2 fruit fly cellular contexts compared by ENCODE assay signal in the genomic region with DNA sequence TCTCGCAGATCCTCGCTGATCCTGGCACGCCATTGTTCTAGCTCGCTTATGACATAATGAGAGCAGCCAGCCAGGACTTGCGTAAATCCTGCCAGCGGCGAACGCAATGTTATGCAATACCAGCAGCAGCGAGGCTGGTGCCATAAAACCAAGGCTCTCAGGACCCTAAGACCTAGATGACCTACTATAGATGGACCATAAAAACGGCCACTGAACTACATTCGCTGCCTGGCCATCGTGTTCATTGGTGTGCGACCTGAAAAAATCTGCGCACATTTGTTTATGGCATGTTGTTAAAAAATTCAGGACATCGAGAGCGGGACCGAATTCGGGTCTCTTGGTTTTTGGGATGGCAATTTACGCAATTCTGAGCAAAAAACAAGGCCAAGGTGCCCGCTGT.
A peak's percentile ranks its signal among the peaks of the same experiment; 100 is the strongest.
TF ChIP-seq lines count a peak whose summit lies in the region.

No protein-coding gene starts in this region.

- no peak for TF ChIP-seq CTCF in whole organism, embryonic (GFP tag; optimal IDR thresholded peaks at IDR 0.05; lab: Kevin White, UChicago)

TF ChIP-seq in whole organism, embryonic, 481 proteins besides CTCF, POLR2A, EP300 and RAD21:
- TF ChIP-seq CG15479 (GFP tag; optimal IDR thresholded peaks at IDR 0.05; lab: Kevin White, UChicago) (peak; percentile 84), tgo (GFP tag; IDR thresholded peaks at IDR 0.05; lab: Robert Waterston, UW) (no peak), inv (GFP tag; IDR thresholded peaks at IDR 0.05; lab: Robert Waterston, UW; ENCODE audit: partially characterized antibody) (no peak), CG13287 (GFP tag; IDR thresholded peaks at IDR 0.05; lab: Robert Waterston, UW; ENCODE audit: partially characterized antibody) (no peak), Hand (GFP tag; optimal IDR thresholded peaks at IDR 0.05; lab: Kevin White, UChicago) (no peak), klu (GFP tag; IDR thresholded peaks at IDR 0.05; lab: Robert Waterston, UW) (no peak), CG14667 (GFP tag; IDR thresholded peaks at IDR 0.05; lab: Robert Waterston, UW) (no peak), CG8944 (GFP tag; optimal IDR thresholded peaks at IDR 0.05; lab: Kevin White, UChicago) (no peak), trem (tag; optimal IDR thresholded peaks at IDR 0.05; lab: Kevin White, UChicago) (no peak), Spps (tag; optimal IDR thresholded peaks at IDR 0.05; lab: Kevin White, UChicago) (no peak), CG8281 (tag; optimal IDR thresholded peaks at IDR 0.05; lab: Kevin White, UChicago) (no peak), cad (GFP tag; optimal IDR thresholded peaks at IDR 0.05; lab: Kevin White, UChicago) (peak; percentile 99), CkIIα-i1 (GFP tag; IDR thresholded peaks at IDR 0.05; lab: Robert Waterston, UW) (no peak), bsh (GFP tag; optimal IDR thresholded peaks at IDR 0.05; lab: Kevin White, UChicago) (no peak), tll (GFP tag; optimal IDR thresholded peaks at IDR 0.05; lab: Kevin White, UChicago) (peak in 1 of 2 experiments; percentile 56), CG15601 (tag; optimal IDR thresholded peaks at IDR 0.05; lab: Kevin White, UChicago) (no peak), CG6854 (GFP tag; optimal IDR thresholded peaks at IDR 0.05; lab: Kevin White, UChicago) (no peak), CG11085 (GFP tag; IDR thresholded peaks at IDR 0.05; lab: Robert Waterston, UW) (no peak), fd64A (GFP tag; optimal IDR thresholded peaks at IDR 0.05; lab: Kevin White, UChicago) (no peak), CG2875 (GFP tag; optimal IDR thresholded peaks at IDR 0.05; lab: Kevin White, UChicago) (no peak), pzg (GFP tag; optimal IDR thresholded peaks at IDR 0.05; lab: Kevin White, UChicago) (no peak), al (GFP tag; IDR thresholded peaks at IDR 0.05; lab: Robert Waterston, UW) (no peak), ci (GFP tag; IDR thresholded peaks at IDR 0.05; lab: Robert Waterston, UW) (no peak), CG17186 (GFP tag; optimal IDR thresholded peaks at IDR 0.05; lab: Kevin White, UChicago) (no peak), aop (GFP tag; IDR thresholded peaks at IDR 0.05; lab: Robert Waterston, UW) (no peak), CG1024 (GFP tag; IDR thresholded peaks at IDR 0.05; lab: Robert Waterston, UW) (no peak), CG13775 (GFP tag; optimal IDR thresholded peaks at IDR 0.05; lab: Kevin White, UChicago) (no peak), Vsx1 (GFP tag; optimal IDR thresholded peaks at IDR 0.05; lab: Kevin White, UChicago) (no peak), CG4404 (GFP tag; IDR thresholded peaks at IDR 0.05; lab: Robert Waterston, UW) (no peak), ems (GFP tag; optimal IDR thresholded peaks at IDR 0.05; lab: Kevin White, UChicago) (no peak), ewg (GFP tag; optimal IDR thresholded peaks at IDR 0.05; lab: Kevin White, UChicago) (no peak), ATbp (GFP tag; optimal IDR thresholded peaks at IDR 0.05; lab: Kevin White, UChicago) (no peak), CG7271 (tag; optimal IDR thresholded peaks at IDR 0.05; lab: Kevin White, UChicago) (peak; percentile 66)
TF ChIP-seq in whole organism, embryonic: peak in this region for 4.

TF ChIP-seq in whole organism, prepupa, 60 proteins besides CTCF, POLR2A, EP300 and RAD21:
- no peak for TF ChIP-seq acj6 (GFP tag; optimal IDR thresholded peaks at IDR 0.05; lab: Kevin White, UChicago)
- peak; percentile 19 for TF ChIP-seq Eip78C (GFP tag; lab: Kevin White, UChicago)
